Worm (Caenorhabditis elegans): ENCODE measurements around the gene F56C3.8.

DNA sequence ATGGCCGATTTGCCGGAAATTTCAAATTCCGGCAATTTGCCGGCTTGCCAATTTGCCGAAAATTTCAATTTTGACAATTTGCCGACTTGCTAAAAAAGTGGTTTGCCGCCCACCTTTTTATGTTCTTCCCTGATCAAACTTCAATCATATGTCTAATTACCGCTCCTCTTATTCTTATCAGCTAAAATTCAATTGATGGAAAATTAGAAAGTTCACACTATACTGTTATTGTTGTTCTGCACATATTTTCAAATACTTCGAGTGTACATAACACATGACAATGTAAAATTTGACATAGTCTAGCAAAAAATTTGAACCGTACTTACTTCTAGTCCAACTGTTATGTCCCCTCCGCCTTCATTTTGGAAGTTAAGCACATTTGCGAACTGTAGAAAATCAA, 46.6 kb downstream of the F56C3.8 start:
- no peak for TF ChIP-seq hlh-13 (GFP tag; optimal IDR thresholded peaks at IDR 0.05)
- TF ChIP-seq ceh-24 (tag; optimal IDR thresholded peaks at IDR 0.05), result no peak
- TF ChIP-seq F13H6.1 (tag; optimal IDR thresholded peaks at IDR 0.05), result no peak
- TF ChIP-seq C38D4.7 (GFP tag; optimal IDR thresholded peaks at IDR 0.05), result no peak
- TF ChIP-seq mec-3 (tag; optimal IDR thresholded peaks at IDR 0.05; ENCODE audit: borderline replicate concordance), result no peak
- no peak for TF ChIP-seq elt-2 (tag; optimal IDR thresholded peaks at IDR 0.05)
- TF ChIP-seq eyg-1 (tag; optimal IDR thresholded peaks at IDR 0.05), result no peak
- no peak for TF ChIP-seq hlh-8 (tag; optimal IDR thresholded peaks at IDR 0.05)
- TF ChIP-seq ama-1 (optimal IDR thresholded peaks at IDR 0.05), result no peak

Data from whole organism, late embryonic.